Worm (Caenorhabditis elegans): ENCODE results near the gene upb-1.
A peak's percentile ranks its signal among the peaks of the same experiment; 100 is the strongest.

The upb-1 gene

ce11 chrII:6328672-6329071 lies 38.8 kb upstream of the upb-1 start (continued):
- no peak for TF ChIP-seq ceh-8 (GFP tag; optimal IDR thresholded peaks at IDR 0.05)
- TF ChIP-seq mef-2 (tag; optimal IDR thresholded peaks at IDR 0.05) = no peak
- peak; percentile 37 for TF ChIP-seq pqm-1 (tag; optimal IDR thresholded peaks at IDR 0.05)
- TF ChIP-seq unc-62 (GFP tag; optimal IDR thresholded peaks at IDR 0.05) = no peak
- TF ChIP-seq sox-4 (tag; optimal IDR thresholded peaks at IDR 0.05) = no peak
- no peak for TF ChIP-seq aha-1 (tag; optimal IDR thresholded peaks at IDR 0.05)
- no peak for TF ChIP-seq lin-39 (tag; optimal IDR thresholded peaks at IDR 0.05)
- TF ChIP-seq lin-35 (GFP tag; optimal IDR thresholded peaks at IDR 0.05) = peak in 1 of 2 experiments; percentile 65
- TF ChIP-seq nhr-71 (tag; optimal IDR thresholded peaks at IDR 0.05) = peak; percentile 14
- no peak for TF ChIP-seq lir-3 (tag; optimal IDR thresholded peaks at IDR 0.05; ENCODE audit: poor library complexity)
- no peak for TF ChIP-seq ceh-82 (tag; optimal IDR thresholded peaks at IDR 0.05)

ce11 chrII:6327317-6327716 lies 37.4 kb upstream of the upb-1 start:
- TF ChIP-seq blmp-1 (tag; optimal IDR thresholded peaks at IDR 0.05) (no peak), mdl-1 (tag; optimal IDR thresholded peaks at IDR 0.05) (no peak), lin-13 (GFP tag; optimal IDR thresholded peaks at IDR 0.05) (no peak), snpc-4 (tag; optimal IDR thresholded peaks at IDR 0.05) (no peak), nhr-76 (tag; optimal IDR thresholded peaks at IDR 0.05) (no peak), tlp-1 (tag; optimal IDR thresholded peaks at IDR 0.05) (no peak), swsn-7 (tag; optimal IDR thresholded peaks at IDR 0.05) (no peak), lin-35 (GFP tag; optimal IDR thresholded peaks at IDR 0.05) (peak in 1 of 2 experiments; percentile 21), ama-1 (optimal IDR thresholded peaks at IDR 0.05) (no peak), nhr-77 (tag; optimal IDR thresholded peaks at IDR 0.05) (no peak), sup-37 (GFP tag; optimal IDR thresholded peaks at IDR 0.05) (no peak), efl-1 (optimal IDR thresholded peaks at IDR 0.05) (no peak), efl-1 (GFP tag; optimal IDR thresholded peaks at IDR 0.05 in 1 of 2) (peak in 1 of 2 experiments; percentile 60), Y116A8C.19 (tag; optimal IDR thresholded peaks at IDR 0.05; ENCODE audit: borderline replicate concordance) (no peak), lin-15B (tag; optimal IDR thresholded peaks at IDR 0.05) (no peak), unc-62 (GFP tag; optimal IDR thresholded peaks at IDR 0.05) (no peak), nhr-237 (tag; optimal IDR thresholded peaks at IDR 0.05) (no peak), dpl-1 (GFP tag; optimal IDR thresholded peaks at IDR 0.05) (no peak), isw-1 (GFP tag; IDR thresholded peaks at IDR 0.05) (no peak), xbp-1 (tag; optimal IDR thresholded peaks at IDR 0.05) (no peak), C34B4.2 (tag; optimal IDR thresholded peaks at IDR 0.05) (no peak), vab-15 (tag; optimal IDR thresholded peaks at IDR 0.05) (no peak), unc-86 (tag; optimal IDR thresholded peaks at IDR 0.05) (no peak), C04F5.9 (tag; optimal IDR thresholded peaks at IDR 0.05) (no peak), ceh-82 (tag; optimal IDR thresholded peaks at IDR 0.05) (no peak), zip-4 (GFP tag; optimal IDR thresholded peaks at IDR 0.05) (no peak), nhr-90 (tag; optimal IDR thresholded peaks at IDR 0.05; ENCODE audit: poor library complexity) (peak; percentile 4), pqm-1 (tag; optimal IDR thresholded peaks at IDR 0.05) (peak; percentile 39), fos-1 (tag; optimal IDR thresholded peaks at IDR 0.05) (no peak), elt-2 (tag; optimal IDR thresholded peaks at IDR 0.05) (peak; percentile 97), mep-1 (tag; optimal IDR thresholded peaks at IDR 0.05) (no peak), nhr-20 (tag; optimal IDR thresholded peaks at IDR 0.05) (peak; percentile 16), snu-23 (GFP tag; optimal IDR thresholded peaks at IDR 0.05) (no peak), C16A3.4 (tag; optimal IDR thresholded peaks at IDR 0.05) (no peak), lin-14 (GFP tag; optimal IDR thresholded peaks at IDR 0.05) (peak; percentile 22), nhr-71 (tag; optimal IDR thresholded peaks at IDR 0.05) (peak; percentile 19), unc-98 (GFP tag; IDR thresholded peaks at IDR 0.05) (no peak), pax-3 (tag; optimal IDR thresholded peaks at IDR 0.05) (peak; percentile 6), nhr-11 (tag; optimal IDR thresholded peaks at IDR 0.05) (no peak), lin-39 (tag; optimal IDR thresholded peaks at IDR 0.05) (no peak), mef-2 (tag; optimal IDR thresholded peaks at IDR 0.05) (no peak), egl-13 (tag; optimal IDR thresholded peaks at IDR 0.05) (no peak), fkh-8 (tag; optimal IDR thresholded peaks at IDR 0.05) (no peak), lir-3 (tag; optimal IDR thresholded peaks at IDR 0.05; ENCODE audit: poor library complexity) (no peak), hlh-17 (GFP tag; optimal IDR thresholded peaks at IDR 0.05; ENCODE audit: borderline replicate concordance) (no peak), rnt-1 (tag; optimal IDR thresholded peaks at IDR 0.05) (no peak), irx-1 (tag; optimal IDR thresholded peaks at IDR 0.05) (no peak), jun-1 (tag; optimal IDR thresholded peaks at IDR 0.05) (peak; percentile 34)
